Fruit fly (Drosophila melanogaster) whole organism, prepupa: ENCODE results near the gene CG13625.

Source experiments
- Blimp-1 ChIP-seq: fragments of 200-800 bp; sonication (Bioruptor generic); optimal IDR thresholded peaks from 3 replicates; lab custom pipeline; 2017; ENCODE audit warnings: missing biosample characterization, missing genetic modification characterization, mild to moderate bottlenecking, moderate library complexity, missing genetic modification reagents
- CG10631 ChIP-seq: fragments of 200-800 bp; sonication (Bioruptor generic); optimal IDR thresholded peaks from 2 replicates; lab custom pipeline; 2016; ENCODE audit warnings: missing biosample characterization, missing genetic modification characterization
- CG10669 ChIP-seq: fragments of 200-800 bp; sonication (Bioruptor generic); optimal IDR thresholded peaks from 3 replicates; lab custom pipeline; 2018; ENCODE audit warnings: missing biosample characterization, mild to moderate bottlenecking, missing genetic modification characterization, moderate library complexity
- CG11762 ChIP-seq: fragments of 200-800 bp; sonication (Bioruptor generic); optimal IDR thresholded peaks from 3 replicates; lab custom pipeline; 2016; ENCODE audit warnings: missing biosample characterization, missing genetic modification characterization; ENCODE audit not compliant: insufficient read depth
- CG1621 ChIP-seq: fragments of 200-800 bp; sonication (Bioruptor generic); optimal IDR thresholded peaks from 3 replicates; lab custom pipeline; 2018; ENCODE audit warnings: missing biosample characterization, mild to moderate bottlenecking, missing genetic modification characterization
- CG3032 ChIP-seq: fragments of 200-800 bp; optimal IDR thresholded peaks from 2 replicates; lab custom pipeline; 2019; ENCODE audit warnings: missing biosample characterization, mild to moderate bottlenecking, missing genetic modification characterization, moderate library complexity
- CG32006 ChIP-seq: fragments of 200-800 bp; sonication (Bioruptor generic); optimal IDR thresholded peaks from 3 replicates; lab custom pipeline; 2017; ENCODE audit warnings: missing biosample characterization, mild to moderate bottlenecking, missing genetic modification characterization
- CG34406 ChIP-seq: fragments of 200-800 bp; sonication (Bioruptor generic); optimal IDR thresholded peaks from 3 replicates; lab custom pipeline; 2016; ENCODE audit warnings: missing biosample characterization, missing genetic modification characterization
- CG3919 ChIP-seq: fragments of 200-800 bp; sonication (Bioruptor generic); optimal IDR thresholded peaks from 3 replicates; lab custom pipeline; 2016; ENCODE audit warnings: missing biosample characterization, missing genetic modification characterization
- CG4318 ChIP-seq: fragments of 200-800 bp; sonication (Bioruptor generic); optimal IDR thresholded peaks from 3 replicates; lab custom pipeline; 2017; ENCODE audit warnings: missing biosample characterization, mild to moderate bottlenecking, missing genetic modification characterization
- CG6163 ChIP-seq: fragments of 200-800 bp; sonication (Bioruptor generic); IDR thresholded peaks from 3 replicates; pipeline ENCODE4 v1.3.6; 2022; ENCODE audit warnings: missing biosample characterization, missing genetic modification characterization
- CG6276 ChIP-seq: fragments of 200-800 bp; sonication (Bioruptor generic); optimal IDR thresholded peaks from 2 replicates; lab custom pipeline; 2017; ENCODE audit warnings: missing biosample characterization, mild to moderate bottlenecking, missing genetic modification characterization
- CG6792 ChIP-seq: fragments of 200-800 bp; sonication (Bioruptor generic); optimal IDR thresholded peaks from 3 replicates; lab custom pipeline; 2016; ENCODE audit warnings: missing biosample characterization, missing genetic modification characterization
- CG6808 ChIP-seq: fragments of 200-800 bp; sonication (Bioruptor generic); optimal IDR thresholded peaks from 3 replicates; lab custom pipeline; 2017; ENCODE audit warnings: missing biosample characterization, missing genetic modification characterization, mild to moderate bottlenecking, moderate library complexity, missing genetic modification reagents
- CG7368 ChIP-seq: fragments of 200-800 bp; sonication (Bioruptor generic); optimal IDR thresholded peaks from 3 replicates; lab custom pipeline; 2016; ENCODE audit warnings: missing biosample characterization, missing genetic modification characterization
- CG8319 ChIP-seq: fragments of 200-800 bp; sonication (Bioruptor generic); optimal IDR thresholded peaks from 3 replicates; lab custom pipeline; 2016; ENCODE audit warnings: missing biosample characterization, missing genetic modification characterization
- CG8632 ChIP-seq: fragments of 200-800 bp; sonication (Bioruptor generic); optimal IDR thresholded peaks from 3 replicates; lab custom pipeline; 2016; ENCODE audit warnings: missing biosample characterization, missing genetic modification characterization
- CG9139 ChIP-seq: fragments of 200-800 bp; sonication (Bioruptor generic); optimal IDR thresholded peaks from 3 replicates; lab custom pipeline; 2017; ENCODE audit warnings: missing biosample characterization, mild to moderate bottlenecking, missing genetic modification characterization
- Eip75B ChIP-seq: fragments of 200-800 bp; sonication (Bioruptor generic); optimal IDR thresholded peaks from 3 replicates; lab custom pipeline; 2016; ENCODE audit warnings: missing biosample characterization, missing genetic modification characterization
- Eip78C ChIP-seq: fragments of 200-800 bp; sonication (Bioruptor generic); peaks from one replicate; lab custom pipeline; 2016; ENCODE audit warnings: missing biosample characterization, missing genetic modification characterization
- Eip93F ChIP-seq: fragments of 200-800 bp; sonication (Bioruptor generic); optimal IDR thresholded peaks from 2 replicates; lab custom pipeline; 2016; ENCODE audit warnings: missing biosample characterization, mild to moderate bottlenecking, missing genetic modification characterization
- Ets21C ChIP-seq: fragments of 200-800 bp; sonication (Bioruptor generic); optimal IDR thresholded peaks from 3 replicates; lab custom pipeline; 2016; ENCODE audit warnings: missing biosample characterization, missing genetic modification characterization
- Ets96B ChIP-seq: fragments of 200-800 bp; optimal IDR thresholded peaks from 2 replicates; lab custom pipeline; 2019; ENCODE audit warnings: missing biosample characterization, mild to moderate bottlenecking, missing genetic modification characterization, moderate library complexity
- Hr38 ChIP-seq: sonication (Bioruptor generic); optimal IDR thresholded peaks from 2 replicates; lab custom pipeline; 2016; ENCODE audit warnings: missing biosample characterization, missing genetic modification characterization
- Hr4 ChIP-seq: fragments of 200-800 bp; sonication (Bioruptor generic); optimal IDR thresholded peaks from 3 replicates; lab custom pipeline; 2016; ENCODE audit warnings: missing biosample characterization, missing genetic modification characterization
- Lpt ChIP-seq: fragments of 200-800 bp; sonication (Bioruptor generic); optimal IDR thresholded peaks from 3 replicates; lab custom pipeline; 2016; ENCODE audit warnings: missing biosample characterization, missing genetic modification characterization
- Met ChIP-seq: fragments of 200-800 bp; sonication (Bioruptor generic); optimal IDR thresholded peaks from 3 replicates; lab custom pipeline; 2016; ENCODE audit warnings: missing biosample characterization, missing genetic modification characterization
- OdsH ChIP-seq: fragments of 200-800 bp; sonication (Bioruptor generic); optimal IDR thresholded peaks from 3 replicates; lab custom pipeline; 2016; ENCODE audit warnings: missing biosample characterization, missing genetic modification characterization
- Smox ChIP-seq: fragments of 200-800 bp; sonication (Bioruptor generic); optimal IDR thresholded peaks from 3 replicates; lab custom pipeline; 2016; ENCODE audit warnings: missing biosample characterization, missing genetic modification characterization
- achi ChIP-seq: fragments of 200-800 bp; sonication (Bioruptor generic); optimal IDR thresholded peaks from 3 replicates; lab custom pipeline; 2016; ENCODE audit warnings: missing biosample characterization, missing genetic modification characterization
- cyc ChIP-seq: fragments of 200-800 bp; sonication (Bioruptor generic); optimal IDR thresholded peaks from 3 replicates; lab custom pipeline; 2016; ENCODE audit warnings: missing biosample characterization, missing genetic modification characterization
- dsx ChIP-seq: fragments of 200-800 bp; optimal IDR thresholded peaks from 3 replicates; lab custom pipeline; 2019; ENCODE audit warnings: missing biosample characterization, mild to moderate bottlenecking, missing genetic modification characterization, moderate library complexity; ENCODE audit not compliant: poor library complexity, severe bottlenecking
- eg ChIP-seq: fragments of 200-800 bp; sonication (Bioruptor generic); IDR thresholded peaks from 3 replicates; pipeline ENCODE4 v1.3.6; 2022; ENCODE audit warnings: missing biosample characterization, missing genetic modification characterization
- fd85E ChIP-seq: fragments of 200-800 bp; sonication (Bioruptor generic); optimal IDR thresholded peaks from 3 replicates; lab custom pipeline; 2016; ENCODE audit warnings: missing biosample characterization, missing genetic modification characterization
- fkh ChIP-seq: fragments of 200-800 bp; sonication (Bioruptor generic); optimal IDR thresholded peaks from 3 replicates; lab custom pipeline; 2017; ENCODE audit warnings: missing biosample characterization, mild to moderate bottlenecking, missing genetic modification characterization, moderate library complexity
- lz ChIP-seq: fragments of 200-800 bp; sonication (Bioruptor generic); optimal IDR thresholded peaks from 3 replicates; lab custom pipeline; 2016; ENCODE audit warnings: missing biosample characterization, missing genetic modification characterization
- pdm3 ChIP-seq: fragments of 200-800 bp; sonication (Bioruptor generic); optimal IDR thresholded peaks from 3 replicates; lab custom pipeline; 2016; ENCODE audit warnings: missing biosample characterization, missing genetic modification characterization
- salr ChIP-seq, 2 experiments: fragments of 200-800 bp; sonication (Bioruptor generic); optimal IDR thresholded peaks; 3 replicates each; lab custom pipeline; 2016 to 2018; ENCODE audit warnings: missing biosample characterization in 2 of 2, missing genetic modification characterization in 2 of 2, mild to moderate bottlenecking in 1 of 2
- ss ChIP-seq, 2 experiments: fragments of 200-800 bp; sonication (Bioruptor generic); optimal IDR thresholded peaks; 2 replicates in 1 of 2; 3 replicates in 1 of 2; lab custom pipeline; 2017 to 2018; ENCODE audit warnings: mild to moderate bottlenecking in 2 of 2, missing biosample characterization in 2 of 2, missing genetic modification characterization in 2 of 2, moderate library complexity in 1 of 2
- svp ChIP-seq: fragments of 200-800 bp; sonication (Bioruptor generic); peaks from one replicate; lab custom pipeline; 2016; ENCODE audit warnings: missing biosample characterization, missing genetic modification characterization
- topi ChIP-seq: fragments of 200-800 bp; sonication (Bioruptor generic); optimal IDR thresholded peaks from 3 replicates; lab custom pipeline; 2016; ENCODE audit warnings: missing biosample characterization, missing genetic modification characterization
- vri ChIP-seq: fragments of 200-800 bp; sonication (Bioruptor generic); optimal IDR thresholded peaks from 3 replicates; lab custom pipeline; 2016; ENCODE audit warnings: missing biosample characterization, mild to moderate bottlenecking, missing genetic modification characterization

Gene CG13625

DNA sequence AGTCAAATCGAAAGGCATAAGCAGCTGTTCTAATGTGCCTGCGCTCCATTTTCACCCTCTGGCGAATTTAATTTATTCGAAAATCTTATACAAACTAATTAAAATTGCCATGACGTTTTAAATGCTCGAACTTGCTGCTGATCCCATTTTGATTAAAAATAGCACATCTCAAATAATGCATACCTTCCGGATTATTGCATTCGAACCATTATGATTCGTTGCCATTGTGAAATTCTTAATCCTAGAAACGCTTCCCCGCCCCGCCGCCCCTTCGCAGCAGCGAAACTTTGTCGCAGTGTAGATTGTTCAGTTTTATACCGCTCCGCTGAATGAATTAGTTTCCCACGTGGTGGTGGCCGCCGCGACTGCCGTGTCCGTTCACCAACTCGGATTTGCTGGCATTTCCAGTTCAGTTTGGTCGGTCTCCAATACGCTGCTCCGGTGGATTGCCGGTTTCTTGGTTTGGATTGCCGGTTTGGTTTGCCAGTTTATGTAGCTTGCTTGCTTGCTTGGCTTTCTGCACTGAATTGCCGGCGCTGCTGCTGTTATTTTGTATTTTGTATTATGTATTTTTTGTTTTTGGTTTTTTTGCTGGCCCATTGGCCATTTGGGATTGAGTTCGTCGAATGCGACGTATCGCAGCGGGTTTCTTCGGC, 13.7 kb upstream of the CG13625 start (continued):
- no peak for TF ChIP-seq Eip75B (GFP tag; lab: Kevin White, UChicago)
- peak; percentile 41 for TF ChIP-seq CG1621 (tag; lab: Kevin White, UChicago)
- no peak for TF ChIP-seq Eip93F (GFP tag; lab: Kevin White, UChicago)
- peak; percentile 85 for TF ChIP-seq Eip78C
- peak; percentile 61 for TF ChIP-seq CG6276 (GFP tag; lab: Kevin White, UChicago)
- TF ChIP-seq CG32006 (GFP tag; lab: Kevin White, UChicago): peak; percentile 86
- TF ChIP-seq fkh: no peak
- TF ChIP-seq, all 60 proteins: peak for 34

DNA sequence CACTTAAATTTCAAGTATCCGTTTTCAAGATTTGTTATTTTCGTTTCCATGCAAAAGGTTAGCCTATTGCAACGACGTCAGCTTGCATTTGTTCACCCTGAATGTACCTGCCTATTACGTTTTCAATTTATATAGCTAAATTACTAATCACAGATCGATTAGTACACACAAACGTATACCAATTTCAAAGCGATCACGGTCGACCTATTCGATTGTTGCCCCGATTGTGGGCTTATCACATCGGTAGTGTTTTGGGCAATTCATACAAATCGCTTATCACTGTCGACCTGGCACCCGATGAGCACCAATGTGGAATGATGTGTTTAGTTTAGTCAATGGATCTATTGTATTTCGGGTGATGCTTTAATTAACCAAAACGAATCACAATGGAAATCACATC, 11.9 kb upstream of the CG13625 start:
- TF ChIP-seq achi: no peak
- TF ChIP-seq vri: peak; percentile 41

dm6 chr3R:24595330-24596114, 10.6 kb upstream of the CG13625 start:
- TF ChIP-seq ss (GFP tag; optimal IDR thresholded peaks at IDR 0.05; lab: Kevin White, UChicago) (peak; percentile 15 to 53), CG3032 (tag; lab: Kevin White, UChicago) (no peak), Ets21C (GFP tag; lab: Kevin White, UChicago) (no peak), achi (no peak), eg (GFP tag; lab: Robert Waterston, UW) (0 out of 3 replicates have a peak, but pooled peaks have one; percentile 29), CG4318 (no peak), CG6808 (GFP tag; lab: Kevin White, UChicago) (peak; percentile 14), Lpt (GFP tag; lab: Kevin White, UChicago) (no peak), CG9139 (GFP tag; lab: Kevin White, UChicago) (no peak), Smox (no peak), CG6163 (GFP tag; lab: Robert Waterston, UW) (no peak), fd85E (GFP tag; lab: Kevin White, UChicago) (peak; percentile 4), Hr38 (GFP tag; lab: Kevin White, UChicago) (no peak), Eip78C (peak; percentile 66)
- TF ChIP-seq, all 60 proteins: peak for 5

dm6 chr3R:24593733-24594132, 8.8 kb upstream of the CG13625 start:
- TF ChIP-seq svp (GFP tag; lab: Kevin White, UChicago) (no peak), Met (GFP tag; lab: Kevin White, UChicago) (no peak), Eip78C (peak; percentile 46), CG4318 (no peak), Hr4 (GFP tag; lab: Kevin White, UChicago) (no peak), CG10631 (GFP tag; lab: Kevin White, UChicago) (no peak), Blimp-1 (GFP tag; lab: Kevin White, UChicago) (peak; percentile 30), OdsH (no peak), Smox (no peak), CG11762 (GFP tag; lab: Kevin White, UChicago) (no peak), topi (no peak), CG6163 (GFP tag; lab: Robert Waterston, UW) (peak; percentile 46; the same call in 1 of the 3 replicates), Ets96B (no peak), CG3919 (GFP tag; lab: Kevin White, UChicago) (no peak), CG9139 (GFP tag; lab: Kevin White, UChicago) (no peak), CG6808 (GFP tag; lab: Kevin White, UChicago) (no peak), cyc (GFP tag; lab: Kevin White, UChicago) (no peak), dsx (GFP tag; lab: Kevin White, UChicago) (peak; percentile 44), CG7368 (GFP tag; lab: Kevin White, UChicago) (no peak), CG8319 (GFP tag; lab: Kevin White, UChicago) (peak; percentile 55), CG8632 (GFP tag; lab: Kevin White, UChicago) (no peak), CG10669 (no peak), Ets21C (GFP tag; lab: Kevin White, UChicago) (no peak), CG6792 (GFP tag; lab: Kevin White, UChicago) (no peak), achi (no peak), pdm3 (GFP tag; lab: Kevin White, UChicago) (no peak), Hr38 (GFP tag; lab: Kevin White, UChicago) (no peak), lz (no peak), CG34406 (GFP tag; lab: Kevin White, UChicago) (no peak), eg (GFP tag; lab: Robert Waterston, UW) (no peak), ss (GFP tag; optimal IDR thresholded peaks at IDR 0.05; lab: Kevin White, UChicago) (peak; percentile 20 to 70), salr (GFP tag; optimal IDR thresholded peaks at IDR 0.05; lab: Kevin White, UChicago) (no peak), vri (no peak)
